Worm (Caenorhabditis elegans) whole organism, midembryonic: ENCODE data around the gene C13A2.10.

ENCODE experiments used
- T22C8.4 ChIP-seq: fragments of 200-800 bp; sonication (Bioruptor generic); IDR thresholded peaks from 2 replicates; pipeline ENCODE4 v1.3.6; 2022; ENCODE audit warnings: missing genetic modification characterization, missing compliant biosample characterization
- flt-1 ChIP-seq: fragments of 200-800 bp; sonication (Bioruptor generic); IDR thresholded peaks from 2 replicates; pipeline ENCODE4 v1.3.6; 2022; ENCODE audit warnings: missing genetic modification characterization, missing compliant biosample characterization
- klf-2 ChIP-seq: fragments of 200-800 bp; sonication (Bioruptor generic); conservative IDR thresholded peaks from 2 replicates; pipeline ENCODE4 v1.3.6; 2022; ENCODE audit warnings: missing genetic modification reagents, missing genetic modification characterization, missing compliant biosample characterization
- med-1 ChIP-seq: sonication (generic microtip); optimal IDR thresholded peaks from 2 replicates; lab custom pipeline; 2017; ENCODE audit warnings: missing genetic modification characterization, mild to moderate bottlenecking, missing compliant biosample characterization, antibody characterized with exemption, missing genetic modification reagents; ENCODE audit not compliant: insufficient read depth
- tab-1 ChIP-seq: fragments of 200-800 bp; sonication (Bioruptor generic); IDR thresholded peaks from 2 replicates; pipeline ENCODE4 v1.3.6; 2022; ENCODE audit warnings: missing genetic modification characterization, missing compliant biosample characterization

- TF ChIP-seq klf-2 (GFP tag; lab: Robert Waterston, UW) (no peak), T22C8.4 (GFP tag; lab: Robert Waterston, UW) (no peak), tab-1 (GFP tag; lab: Robert Waterston, UW) (no peak), med-1 (no peak), flt-1 (GFP tag; lab: Robert Waterston, UW) (no peak)
Observed at ce11 chrV:7269399-7269798, 5.5 kb downstream of the C13A2.10 start, which contains the start of gene C13A2.6.
